Fruit fly (Drosophila melanogaster) whole organism, embryonic: Measurements from ENCODE around the gene CG31267.

Experiments used
- CG14441 ChIP-seq: fragments of 200-800 bp; sonication (Bioruptor generic); IDR thresholded peaks from 2 replicates; pipeline ENCODE4 v1.3.6; 2022; ENCODE audit warnings: missing biosample characterization, missing genetic modification characterization
- CG31224 ChIP-seq: fragments of 200-800 bp; sonication (Bioruptor generic); IDR thresholded peaks from 2 replicates; pipeline ENCODE4 v1.3.6; 2022; ENCODE audit warnings: missing biosample characterization, missing genetic modification characterization
- danr ChIP-seq: fragments of 200-800 bp; sonication (Bioruptor generic); IDR thresholded peaks from 2 replicates; pipeline ENCODE4 v1.3.6; 2022; ENCODE audit warnings: missing biosample characterization, missing genetic modification characterization
- trh ChIP-seq: fragments of 200-800 bp; sonication (Bioruptor generic); optimal IDR thresholded peaks from 2 replicates; lab custom pipeline; 2016; ENCODE audit warnings: missing biosample characterization, missing genetic modification characterization

DNA sequence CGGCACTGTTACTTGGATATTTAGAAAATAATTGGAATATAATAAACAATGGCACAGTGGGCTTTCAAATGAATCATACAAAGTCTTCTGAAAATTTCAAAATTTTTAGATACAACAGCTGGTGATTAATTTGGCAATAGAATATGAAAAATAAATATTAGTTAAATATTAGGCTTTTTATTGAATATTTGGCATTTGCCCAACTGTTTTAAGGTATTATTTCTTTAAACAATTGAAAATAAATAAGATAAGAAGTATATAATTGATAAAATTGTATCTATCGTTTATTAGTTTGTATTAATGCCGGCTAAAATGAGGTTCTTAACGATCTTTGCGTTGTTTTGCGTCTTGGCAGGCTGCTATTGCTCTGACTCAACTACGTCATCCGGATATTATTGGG, 9.8 kb upstream of the CG31267 start, which contains the start of gene CG45079:
- no peak for TF ChIP-seq CG14441
- TF ChIP-seq trh (GFP tag; lab: Kevin White, UChicago) = no peak
- TF ChIP-seq CG31224 (GFP tag; lab: Robert Waterston, UW) = no peak
- TF ChIP-seq danr (GFP tag; lab: Robert Waterston, UW) = no peak
